Fruit fly (Drosophila melanogaster): ENCODE measurements around the gene CG42680.

Gene CG42680

DNA sequence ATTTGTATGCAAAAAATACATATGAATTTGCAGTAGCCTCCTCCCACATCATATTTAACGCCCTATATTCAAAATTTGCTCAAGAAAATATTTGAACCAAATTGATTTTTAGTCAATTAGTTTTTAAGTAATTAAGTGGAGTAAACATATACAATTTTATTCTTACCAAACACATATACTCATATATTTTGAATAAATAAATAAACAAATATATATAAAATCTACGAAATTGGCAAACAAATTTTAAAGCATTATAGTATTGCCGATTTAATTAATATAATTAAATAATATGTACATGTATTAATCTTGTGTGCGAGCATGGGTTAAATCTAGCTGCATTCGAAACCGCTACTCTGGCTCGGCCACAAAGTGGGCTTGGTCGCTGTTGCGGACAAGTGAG is 26.4 kb upstream of the CG42680 start:
- TF ChIP-seq h (optimal IDR thresholded peaks at IDR 0.05) (no peak), Myc (optimal IDR thresholded peaks at IDR 0.05) (no peak)

dm6 chr2L:14612998-14613955 is 25.2 kb upstream of the CG42680 start:
- TF ChIP-seq Myc (optimal IDR thresholded peaks at IDR 0.05): no peak
- no peak for TF ChIP-seq Sin3A (optimal IDR thresholded peaks at IDR 0.05)
- no peak for TF ChIP-seq ttk (optimal IDR thresholded peaks at IDR 0.05)
- TF ChIP-seq h (optimal IDR thresholded peaks at IDR 0.05): no peak
- TF ChIP-seq psq (optimal IDR thresholded peaks at IDR 0.05): no peak
- TF ChIP-seq insv (optimal IDR thresholded peaks at IDR 0.05): no peak

DNA sequence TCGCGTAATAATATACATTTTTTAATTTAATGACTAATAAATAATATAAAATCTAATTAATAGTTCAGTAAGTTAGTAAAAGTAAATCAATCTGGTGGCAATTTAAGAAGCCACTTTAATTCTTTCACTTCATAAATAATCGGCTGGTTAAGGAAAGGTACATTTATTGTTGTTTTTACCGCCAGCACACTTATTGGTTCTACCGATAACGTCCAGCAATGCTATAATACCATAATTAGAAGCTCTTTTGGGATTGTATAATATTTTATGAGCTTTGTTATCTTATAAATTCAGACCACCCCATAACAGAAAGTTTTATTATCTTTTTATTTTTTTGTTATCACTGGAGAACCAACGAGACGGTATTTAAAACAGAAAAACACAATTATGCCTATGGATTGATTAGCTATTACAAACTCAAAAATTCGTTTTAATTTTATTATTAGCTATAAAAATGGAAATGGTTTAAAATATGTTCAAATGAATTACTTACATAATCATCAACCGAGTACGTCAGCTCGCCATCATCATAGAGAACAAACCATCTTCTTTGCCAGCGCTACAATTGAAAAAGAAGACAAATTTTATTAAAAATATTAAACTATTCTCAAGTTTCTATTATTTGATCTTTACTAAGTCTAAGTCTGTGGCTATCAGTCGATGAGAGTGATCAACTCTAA is 23.5 kb upstream of the CG42680 start:
- no peak for TF ChIP-seq psq (optimal IDR thresholded peaks at IDR 0.05)
- no peak for TF ChIP-seq Sin3A (optimal IDR thresholded peaks at IDR 0.05)
- no peak for TF ChIP-seq h (optimal IDR thresholded peaks at IDR 0.05)

DNA sequence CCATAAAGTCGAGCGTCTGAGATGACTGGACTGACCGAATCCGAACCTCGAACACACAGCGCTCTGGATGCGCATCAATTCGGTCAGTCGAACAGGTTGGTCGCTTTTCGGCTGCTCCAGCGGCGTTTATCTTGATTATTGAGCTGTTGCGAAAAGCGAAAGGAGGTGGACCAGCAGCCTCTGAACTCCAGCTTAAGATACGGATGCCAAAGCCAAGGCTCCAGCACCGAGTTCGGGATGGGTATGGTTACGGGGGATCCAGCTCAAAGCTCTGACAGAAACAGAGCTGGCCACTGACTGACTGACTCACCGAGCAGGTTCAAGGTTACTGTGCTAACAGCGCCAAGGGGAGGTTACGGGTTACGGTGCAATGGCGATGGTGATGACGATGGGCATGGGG is 18.1 kb upstream of the CG42680 start:
- TF ChIP-seq insv (optimal IDR thresholded peaks at IDR 0.05): no peak
- TF ChIP-seq Myc (optimal IDR thresholded peaks at IDR 0.05): no peak
- no peak for TF ChIP-seq h (optimal IDR thresholded peaks at IDR 0.05)
- no peak for TF ChIP-seq psq (optimal IDR thresholded peaks at IDR 0.05)
- no peak for TF ChIP-seq Sin3A (optimal IDR thresholded peaks at IDR 0.05)
- no peak for TF ChIP-seq ttk (optimal IDR thresholded peaks at IDR 0.05)

- no peak for TF ChIP-seq Sin3A (optimal IDR thresholded peaks at IDR 0.05)
- TF ChIP-seq h (optimal IDR thresholded peaks at IDR 0.05): no peak
- TF ChIP-seq insv (optimal IDR thresholded peaks at IDR 0.05): no peak
- TF ChIP-seq Myc (optimal IDR thresholded peaks at IDR 0.05): no peak
Measured at dm6 chr2L:14599058-14599789, 11.2 kb upstream of the CG42680 start.

dm6 chr2L:14598357-14599057 is 10.5 kb upstream of the CG42680 start:
- TF ChIP-seq ttk (optimal IDR thresholded peaks at IDR 0.05) (no peak), h (optimal IDR thresholded peaks at IDR 0.05) (no peak), psq (optimal IDR thresholded peaks at IDR 0.05) (no peak), Myc (optimal IDR thresholded peaks at IDR 0.05) (no peak), Sin3A (optimal IDR thresholded peaks at IDR 0.05) (no peak), insv (optimal IDR thresholded peaks at IDR 0.05) (no peak)

dm6 chr2L:14588615-14589247 is 697 bp upstream of the CG42680 start:
- TF ChIP-seq h (optimal IDR thresholded peaks at IDR 0.05) (no peak), ttk (optimal IDR thresholded peaks at IDR 0.05) (no peak), Myc (optimal IDR thresholded peaks at IDR 0.05) (no peak), Sin3A (optimal IDR thresholded peaks at IDR 0.05) (no peak)

DNA sequence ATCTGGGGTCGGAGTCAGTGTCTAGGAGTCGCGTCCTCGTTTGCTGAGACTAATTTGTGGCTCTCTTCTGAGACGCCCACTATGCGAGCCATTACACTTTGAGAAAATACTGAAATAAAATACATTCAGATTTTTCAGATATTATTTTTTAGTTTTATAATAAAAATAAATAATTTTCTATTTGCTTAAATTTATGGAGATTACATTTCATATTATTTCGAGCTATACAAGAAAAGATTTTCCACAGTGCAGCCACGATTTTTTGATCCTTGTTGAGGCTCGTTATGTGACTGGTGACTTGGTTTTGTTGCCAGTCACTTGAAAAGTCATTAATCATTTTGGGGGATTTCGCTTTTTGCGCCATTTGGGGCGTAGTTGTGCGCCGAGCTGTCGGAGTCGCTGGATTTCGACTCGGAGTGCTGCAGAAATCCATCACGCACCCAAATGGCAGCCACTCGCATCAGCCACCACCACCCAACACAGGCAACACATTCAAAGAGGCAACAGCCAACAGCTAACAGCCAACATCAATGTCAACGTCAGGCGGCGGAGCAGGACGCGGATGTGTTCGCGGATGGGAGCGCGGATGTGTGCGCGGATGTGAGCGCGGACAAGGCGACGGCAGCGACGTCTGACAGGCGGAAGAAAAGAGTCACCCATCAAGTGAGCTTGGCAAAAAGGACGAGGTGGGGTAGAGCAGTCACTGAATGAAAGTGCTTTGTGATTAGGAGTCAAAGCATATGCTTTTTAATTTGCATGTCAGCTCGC is 1.1 kb downstream of the CG42680 start:
- no peak for TF ChIP-seq insv (optimal IDR thresholded peaks at IDR 0.05)
- TF ChIP-seq ttk (optimal IDR thresholded peaks at IDR 0.05): no peak
- TF ChIP-seq h (optimal IDR thresholded peaks at IDR 0.05): no peak
- TF ChIP-seq psq (optimal IDR thresholded peaks at IDR 0.05): no peak
- no peak for TF ChIP-seq Myc (optimal IDR thresholded peaks at IDR 0.05)
- TF ChIP-seq Sin3A (optimal IDR thresholded peaks at IDR 0.05): no peak

DNA sequence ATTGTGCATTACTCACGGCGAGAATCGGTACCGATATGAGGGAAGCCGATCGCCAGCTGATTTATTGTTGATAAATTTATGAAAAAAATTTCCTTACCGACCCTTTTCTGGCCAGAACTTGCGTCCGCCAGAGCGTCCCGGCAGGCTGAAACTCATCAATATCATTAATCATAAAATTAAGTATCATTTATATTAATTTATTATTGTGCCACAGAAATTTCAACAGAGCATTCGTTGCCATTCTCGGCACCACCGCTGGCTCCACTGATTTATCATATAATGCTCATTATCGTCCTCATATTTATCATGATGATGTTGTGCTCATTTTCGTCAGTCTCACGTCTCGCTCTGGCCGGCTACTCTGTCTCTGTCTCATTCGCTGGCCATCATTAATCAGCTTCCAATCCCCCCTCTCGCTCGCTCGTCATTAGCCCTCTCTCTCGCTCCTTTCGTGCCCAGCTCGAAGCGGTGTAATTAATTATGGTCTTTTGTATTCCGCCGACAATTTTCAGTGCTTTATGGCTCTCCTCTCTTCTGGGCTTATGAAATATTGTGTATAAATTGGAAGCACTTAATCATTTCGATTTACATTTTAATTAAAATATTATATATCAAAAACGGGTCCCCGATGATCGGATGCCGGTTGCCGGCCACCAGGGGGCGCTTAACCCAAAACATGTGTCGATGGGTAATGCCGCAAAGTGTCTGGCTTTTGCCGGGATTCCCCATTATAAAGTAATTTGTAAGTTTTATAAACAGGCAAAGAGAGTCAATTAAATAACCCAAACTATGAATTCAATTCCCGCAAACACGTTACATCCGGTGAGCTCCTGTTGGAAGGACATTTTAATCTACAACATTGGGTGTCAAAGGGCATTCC is 7.1 kb downstream of the CG42680 start:
- TF ChIP-seq insv (optimal IDR thresholded peaks at IDR 0.05) (no peak), h (optimal IDR thresholded peaks at IDR 0.05) (no peak), psq (optimal IDR thresholded peaks at IDR 0.05) (no peak), Sin3A (optimal IDR thresholded peaks at IDR 0.05) (no peak), Myc (optimal IDR thresholded peaks at IDR 0.05) (no peak), ttk (optimal IDR thresholded peaks at IDR 0.05) (no peak)

DNA sequence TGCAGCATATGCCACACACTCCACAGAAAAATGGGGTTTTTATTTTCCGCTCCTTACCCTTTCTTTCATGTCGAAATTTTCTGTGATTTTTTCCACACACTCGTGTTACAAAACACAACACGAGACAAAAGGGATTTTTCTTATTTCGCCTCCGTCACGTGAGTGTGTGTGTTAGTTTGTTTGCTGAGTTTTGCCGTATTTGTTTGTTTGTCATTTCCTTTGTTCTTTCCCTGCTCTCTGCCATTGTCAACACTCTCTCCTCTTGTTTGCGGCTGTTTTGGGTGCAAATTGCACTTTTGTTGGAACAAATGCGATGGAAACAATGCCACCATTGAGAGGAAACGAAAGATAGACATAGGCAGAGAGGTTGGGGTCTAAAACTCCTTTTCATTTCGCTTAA is 8.6 kb downstream of the CG42680 start:
- TF ChIP-seq ttk (optimal IDR thresholded peaks at IDR 0.05): no peak
- no peak for TF ChIP-seq psq (optimal IDR thresholded peaks at IDR 0.05)
- no peak for TF ChIP-seq h (optimal IDR thresholded peaks at IDR 0.05)
- no peak for TF ChIP-seq insv (optimal IDR thresholded peaks at IDR 0.05)
- no peak for TF ChIP-seq Myc (optimal IDR thresholded peaks at IDR 0.05)
- no peak for TF ChIP-seq Sin3A (optimal IDR thresholded peaks at IDR 0.05)

All from Kc167 (cell line).